Fruit fly (Drosophila melanogaster): ENCODE measurements around the gene Cubn.

Cubn gene

dm6 chrX:9585359-9586002 lies 14.4 kb upstream of the Cubn start, which contains the start of gene Hex-A (continued):
- TF ChIP-seq net (GFP tag; optimal IDR thresholded peaks at IDR 0.05) (peak; percentile 96), CG11762 (GFP tag; optimal IDR thresholded peaks at IDR 0.05; ENCODE audit: insufficient read depth) (peak; percentile 95), CG32006 (GFP tag; optimal IDR thresholded peaks at IDR 0.05) (peak; percentile 94), esn (GFP tag; optimal IDR thresholded peaks at IDR 0.05) (peak; percentile 98), CG4318 (GFP tag; optimal IDR thresholded peaks at IDR 0.05) (peak; percentile 89), dac (GFP tag; optimal IDR thresholded peaks at IDR 0.05) (peak; percentile 83), CG6276 (GFP tag; optimal IDR thresholded peaks at IDR 0.05) (peak; percentile 92), pdm3 (GFP tag; optimal IDR thresholded peaks at IDR 0.05) (peak; percentile 97), fd85E (GFP tag; optimal IDR thresholded peaks at IDR 0.05) (peak; percentile 87), Sox102F (GFP tag; optimal IDR thresholded peaks at IDR 0.05) (peak; percentile 96), CG10631 (GFP tag; optimal IDR thresholded peaks at IDR 0.05) (peak; percentile 94), CG6163 (GFP tag; IDR thresholded peaks at IDR 0.05) (peak; percentile 95), CG8119 (GFP tag; IDR thresholded peaks at IDR 0.05) (peak; percentile 95), CG34406 (GFP tag; optimal IDR thresholded peaks at IDR 0.05) (peak; percentile 98)

- TF ChIP-seq Lpt (GFP tag; optimal IDR thresholded peaks at IDR 0.05) (no peak), CG9139 (GFP tag; optimal IDR thresholded peaks at IDR 0.05) (no peak), dac (GFP tag; optimal IDR thresholded peaks at IDR 0.05) (no peak), Met (GFP tag; optimal IDR thresholded peaks at IDR 0.05) (no peak), CG10669 (GFP tag; optimal IDR thresholded peaks at IDR 0.05) (no peak), Ets96B (tag; optimal IDR thresholded peaks at IDR 0.05) (no peak)
Observed at dm6 chrX:9584948-9585315, 13.8 kb upstream of the Cubn start.

- no peak for TF ChIP-seq topi (GFP tag; optimal IDR thresholded peaks at IDR 0.05)
- TF ChIP-seq Hr39 (GFP tag; optimal IDR thresholded peaks at IDR 0.05): peak; percentile 29
- TF ChIP-seq fkh (GFP tag; optimal IDR thresholded peaks at IDR 0.05): peak; percentile 91
- TF ChIP-seq fd85E (GFP tag; optimal IDR thresholded peaks at IDR 0.05): no peak
- TF ChIP-seq esn (GFP tag; optimal IDR thresholded peaks at IDR 0.05): no peak
- peak; percentile 11 for TF ChIP-seq Hr4 (GFP tag; optimal IDR thresholded peaks at IDR 0.05)
- TF ChIP-seq Eip78C (GFP tag): peak; percentile 26
- TF ChIP-seq CG4318 (GFP tag; optimal IDR thresholded peaks at IDR 0.05): peak; percentile 66
- TF ChIP-seq CG3919 (GFP tag; optimal IDR thresholded peaks at IDR 0.05): no peak
- no peak for TF ChIP-seq CG16779 (tag; optimal IDR thresholded peaks at IDR 0.05)
- TF ChIP-seq CG10631 (GFP tag; optimal IDR thresholded peaks at IDR 0.05): peak; percentile 19
- TF ChIP-seq vri (GFP tag; optimal IDR thresholded peaks at IDR 0.05): peak; percentile 55
- TF ChIP-seq Smox (GFP tag; optimal IDR thresholded peaks at IDR 0.05): no peak
- no peak for TF ChIP-seq Sox102F (GFP tag; optimal IDR thresholded peaks at IDR 0.05)
- TF ChIP-seq CG11762 (GFP tag; optimal IDR thresholded peaks at IDR 0.05; ENCODE audit: insufficient read depth): peak; percentile 27
- peak; percentile 69 for TF ChIP-seq Blimp-1 (GFP tag; optimal IDR thresholded peaks at IDR 0.05)
- peak; percentile 39 for TF ChIP-seq Lpt (GFP tag; optimal IDR thresholded peaks at IDR 0.05)
- no peak for TF ChIP-seq CG9139 (GFP tag; optimal IDR thresholded peaks at IDR 0.05)
- peak; percentile 30 for TF ChIP-seq CG10669 (GFP tag; optimal IDR thresholded peaks at IDR 0.05)
- TF ChIP-seq CG6792 (GFP tag; optimal IDR thresholded peaks at IDR 0.05): no peak
- TF ChIP-seq lz (GFP tag; optimal IDR thresholded peaks at IDR 0.05): no peak
- TF ChIP-seq CG8632 (GFP tag; optimal IDR thresholded peaks at IDR 0.05): no peak
- TF ChIP-seq Sox14 (GFP tag; optimal IDR thresholded peaks at IDR 0.05): no peak
- TF ChIP-seq achi (GFP tag; optimal IDR thresholded peaks at IDR 0.05): peak; percentile 31
- TF ChIP-seq dsx (GFP tag; optimal IDR thresholded peaks at IDR 0.05; ENCODE audit: poor library complexity, severe bottlenecking): no peak
- no peak for TF ChIP-seq spab (GFP tag; optimal IDR thresholded peaks at IDR 0.05)
- TF ChIP-seq CG11902 (GFP tag; optimal IDR thresholded peaks at IDR 0.05): no peak
- TF ChIP-seq Hr38 (GFP tag; optimal IDR thresholded peaks at IDR 0.05): no peak
- TF ChIP-seq Eip93F (GFP tag; optimal IDR thresholded peaks at IDR 0.05): no peak
- peak; percentile 48 for TF ChIP-seq OdsH (GFP tag; optimal IDR thresholded peaks at IDR 0.05)
- TF ChIP-seq dac (GFP tag; optimal IDR thresholded peaks at IDR 0.05): peak; percentile 41
- TF ChIP-seq Eip75B (GFP tag; optimal IDR thresholded peaks at IDR 0.05): no peak
- TF ChIP-seq acj6 (GFP tag; optimal IDR thresholded peaks at IDR 0.05): no peak
- peak; percentile 55; the same call in 1 of the 3 replicates for TF ChIP-seq eg (GFP tag; IDR thresholded peaks at IDR 0.05)
- TF ChIP-seq CG32006 (GFP tag; optimal IDR thresholded peaks at IDR 0.05): peak; percentile 65
- no peak for TF ChIP-seq Gug (GFP tag; IDR thresholded peaks at IDR 0.05)
Observed at dm6 chrX:9584104-9584947, 13.2 kb upstream of the Cubn start.
